Worm (Caenorhabditis elegans): Measurements from ENCODE around the gene memb-1.

Gene memb-1

ce11 chrX:9436843-9437312, 4.5 kb downstream of the memb-1 start, which contains the start of gene tbb-4:
TSS of gene tbb-4 (minus strand) at chrX:9436893.
- no peak for TF ChIP-seq nhr-76 (tag; optimal IDR thresholded peaks at IDR 0.05)
- TF ChIP-seq lin-32 (GFP tag; optimal IDR thresholded peaks at IDR 0.05), result peak; percentile 51

ce11 chrX:9431002-9431482, 10.3 kb downstream of the memb-1 start, which contains the start of gene B0272.3:
TSS of gene B0272.3 (plus strand) at chrX:9431432.
- TF ChIP-seq nhr-76 (tag; optimal IDR thresholded peaks at IDR 0.05) (no peak), M03D4.4 (tag; optimal IDR thresholded peaks at IDR 0.05) (no peak), ztf-11 (tag; optimal IDR thresholded peaks at IDR 0.05) (no peak), pha-4 (tag; optimal IDR thresholded peaks at IDR 0.05) (peak; percentile 38), ham-2 (GFP tag; optimal IDR thresholded peaks at IDR 0.05) (peak; percentile 13), ceh-39 (tag; optimal IDR thresholded peaks at IDR 0.05) (peak; percentile 66), unc-120 (tag; optimal IDR thresholded peaks at IDR 0.05; ENCODE audit: poor library complexity, severe bottlenecking) (peak; percentile 27)

ce11 chrX:9428059-9428458, 13.3 kb downstream of the memb-1 start, which contains the start of gene B0272.4:
TSS of gene B0272.4 (plus strand) at chrX:9428431.
- TF ChIP-seq nhr-2 (tag; optimal IDR thresholded peaks at IDR 0.05), result no peak
- TF ChIP-seq M03D4.4 (tag; optimal IDR thresholded peaks at IDR 0.05), result no peak
- TF ChIP-seq ham-2 (GFP tag; optimal IDR thresholded peaks at IDR 0.05), result no peak
- no peak for TF ChIP-seq unc-39 (tag; optimal IDR thresholded peaks at IDR 0.05)

ce11 chrX:9417948-9418347, 23.4 kb downstream of the memb-1 start:
- no peak for TF ChIP-seq elt-1 (tag; optimal IDR thresholded peaks at IDR 0.05; ENCODE audit: borderline replicate concordance, insufficient read depth)
- TF ChIP-seq ceh-43 (GFP tag; optimal IDR thresholded peaks at IDR 0.05), result no peak
- TF ChIP-seq nhr-2 (tag; optimal IDR thresholded peaks at IDR 0.05), result no peak
- no peak for TF ChIP-seq ztf-11 (tag; optimal IDR thresholded peaks at IDR 0.05)
- TF ChIP-seq lin-32 (GFP tag; optimal IDR thresholded peaks at IDR 0.05), result no peak
- no peak for TF ChIP-seq mab-5 (tag; optimal IDR thresholded peaks at IDR 0.05)
- TF ChIP-seq ceh-83 (GFP tag; optimal IDR thresholded peaks at IDR 0.05), result no peak

- TF ChIP-seq unc-62 (GFP tag; optimal IDR thresholded peaks at IDR 0.05), result no peak
Measured at ce11 chrX:9417326-9417725, 24.0 kb downstream of the memb-1 start.

ce11 chrX:9411675-9412074, 29.7 kb downstream of the memb-1 start:
- TF ChIP-seq ztf-11 (tag; optimal IDR thresholded peaks at IDR 0.05) (no peak), M03D4.4 (tag; optimal IDR thresholded peaks at IDR 0.05) (no peak), mab-5 (tag; optimal IDR thresholded peaks at IDR 0.05) (no peak), sem-2 (GFP tag; optimal IDR thresholded peaks at IDR 0.05) (no peak), unc-120 (tag; optimal IDR thresholded peaks at IDR 0.05; ENCODE audit: poor library complexity, severe bottlenecking) (no peak), elt-3 (tag; optimal IDR thresholded peaks at IDR 0.05) (no peak), flh-1 (GFP tag; optimal IDR thresholded peaks at IDR 0.05) (no peak), elt-1 (tag; optimal IDR thresholded peaks at IDR 0.05; ENCODE audit: borderline replicate concordance, insufficient read depth) (no peak), ceh-43 (GFP tag; optimal IDR thresholded peaks at IDR 0.05) (no peak), bed-3 (GFP tag; optimal IDR thresholded peaks at IDR 0.05) (no peak), pha-4 (tag; optimal IDR thresholded peaks at IDR 0.05) (no peak), nhr-76 (tag; optimal IDR thresholded peaks at IDR 0.05) (no peak), hlh-1 (tag; optimal IDR thresholded peaks at IDR 0.05) (no peak), lin-13 (tag; optimal IDR thresholded peaks at IDR 0.05) (no peak), mls-2 (tag; optimal IDR thresholded peaks at IDR 0.05) (no peak), cnd-1 (tag; optimal IDR thresholded peaks at IDR 0.05) (no peak), ceh-83 (GFP tag; optimal IDR thresholded peaks at IDR 0.05) (no peak), unc-62 (GFP tag; optimal IDR thresholded peaks at IDR 0.05) (no peak), mep-1 (tag; optimal IDR thresholded peaks at IDR 0.05) (no peak), blmp-1 (tag; optimal IDR thresholded peaks at IDR 0.05) (no peak)

- TF ChIP-seq unc-120 (tag; optimal IDR thresholded peaks at IDR 0.05; ENCODE audit: poor library complexity, severe bottlenecking) (no peak), cnd-1 (tag; optimal IDR thresholded peaks at IDR 0.05) (no peak), mls-2 (tag; optimal IDR thresholded peaks at IDR 0.05) (no peak), nhr-237 (tag; optimal IDR thresholded peaks at IDR 0.05) (no peak), blmp-1 (tag; optimal IDR thresholded peaks at IDR 0.05) (no peak), elt-3 (tag; optimal IDR thresholded peaks at IDR 0.05) (no peak), ceh-83 (GFP tag; optimal IDR thresholded peaks at IDR 0.05) (no peak), nhr-2 (tag; optimal IDR thresholded peaks at IDR 0.05) (no peak), ces-1 (GFP tag; optimal IDR thresholded peaks at IDR 0.05) (no peak), mab-5 (tag; optimal IDR thresholded peaks at IDR 0.05) (no peak), snpc-4 (tag; optimal IDR thresholded peaks at IDR 0.05) (no peak), nhr-12 (tag; optimal IDR thresholded peaks at IDR 0.05) (no peak), hlh-1 (tag; optimal IDR thresholded peaks at IDR 0.05) (no peak), zip-8 (tag; optimal IDR thresholded peaks at IDR 0.05) (no peak), elt-1 (tag; optimal IDR thresholded peaks at IDR 0.05; ENCODE audit: borderline replicate concordance, insufficient read depth) (no peak), ceh-39 (tag; optimal IDR thresholded peaks at IDR 0.05) (no peak)
Measured at ce11 chrX:9410747-9411146, 30.6 kb downstream of the memb-1 start.
